Fruit fly (Drosophila melanogaster) whole organism, prepupa: ENCODE measurements around the gene CG11263.

ENCODE experiments used
- Blimp-1 ChIP-seq: fragments of 200-800 bp; sonication (Bioruptor generic); optimal IDR thresholded peaks from 3 replicates; lab custom pipeline; 2017; ENCODE audit warnings: missing biosample characterization, missing genetic modification characterization, mild to moderate bottlenecking, moderate library complexity, missing genetic modification reagents
- CG10631 ChIP-seq: fragments of 200-800 bp; sonication (Bioruptor generic); optimal IDR thresholded peaks from 2 replicates; lab custom pipeline; 2016; ENCODE audit warnings: missing biosample characterization, missing genetic modification characterization
- CG10669 ChIP-seq: fragments of 200-800 bp; sonication (Bioruptor generic); optimal IDR thresholded peaks from 3 replicates; lab custom pipeline; 2018; ENCODE audit warnings: missing biosample characterization, mild to moderate bottlenecking, missing genetic modification characterization, moderate library complexity
- CG16779 ChIP-seq: fragments of 200-800 bp; sonication (Bioruptor generic); optimal IDR thresholded peaks from 3 replicates; lab custom pipeline; 2017; ENCODE audit warnings: missing biosample characterization, mild to moderate bottlenecking, missing genetic modification characterization
- CG3032 ChIP-seq: fragments of 200-800 bp; optimal IDR thresholded peaks from 2 replicates; lab custom pipeline; 2019; ENCODE audit warnings: missing biosample characterization, mild to moderate bottlenecking, missing genetic modification characterization, moderate library complexity
- CG31627 ChIP-seq: fragments of 200-800 bp; sonication (Bioruptor generic); optimal IDR thresholded peaks from 3 replicates; lab custom pipeline; 2016; ENCODE audit warnings: missing biosample characterization, missing genetic modification characterization
- CG34406 ChIP-seq: fragments of 200-800 bp; sonication (Bioruptor generic); optimal IDR thresholded peaks from 3 replicates; lab custom pipeline; 2016; ENCODE audit warnings: missing biosample characterization, missing genetic modification characterization
- CG4318 ChIP-seq: fragments of 200-800 bp; sonication (Bioruptor generic); optimal IDR thresholded peaks from 3 replicates; lab custom pipeline; 2017; ENCODE audit warnings: missing biosample characterization, mild to moderate bottlenecking, missing genetic modification characterization
- CG6276 ChIP-seq: fragments of 200-800 bp; sonication (Bioruptor generic); optimal IDR thresholded peaks from 2 replicates; lab custom pipeline; 2017; ENCODE audit warnings: missing biosample characterization, mild to moderate bottlenecking, missing genetic modification characterization
- CG8632 ChIP-seq: fragments of 200-800 bp; sonication (Bioruptor generic); optimal IDR thresholded peaks from 3 replicates; lab custom pipeline; 2016; ENCODE audit warnings: missing biosample characterization, missing genetic modification characterization
- CG9139 ChIP-seq: fragments of 200-800 bp; sonication (Bioruptor generic); optimal IDR thresholded peaks from 3 replicates; lab custom pipeline; 2017; ENCODE audit warnings: missing biosample characterization, mild to moderate bottlenecking, missing genetic modification characterization
- Eip78C ChIP-seq: fragments of 200-800 bp; sonication (Bioruptor generic); peaks from one replicate; lab custom pipeline; 2016; ENCODE audit warnings: missing biosample characterization, missing genetic modification characterization
- Eip93F ChIP-seq: fragments of 200-800 bp; sonication (Bioruptor generic); optimal IDR thresholded peaks from 2 replicates; lab custom pipeline; 2016; ENCODE audit warnings: missing biosample characterization, mild to moderate bottlenecking, missing genetic modification characterization
- Ets21C ChIP-seq: fragments of 200-800 bp; sonication (Bioruptor generic); optimal IDR thresholded peaks from 3 replicates; lab custom pipeline; 2016; ENCODE audit warnings: missing biosample characterization, missing genetic modification characterization
- Gug ChIP-seq: fragments of 200-800 bp; sonication (Bioruptor generic); IDR thresholded peaks from 2 replicates; pipeline ENCODE4 v1.3.6; 2022; ENCODE audit warnings: missing biosample characterization, missing genetic modification characterization
- Hr39 ChIP-seq: fragments of 200-800 bp; sonication (Bioruptor generic); optimal IDR thresholded peaks from 2 replicates; lab custom pipeline; 2016; ENCODE audit warnings: missing biosample characterization, missing genetic modification characterization
- Lpt ChIP-seq: fragments of 200-800 bp; sonication (Bioruptor generic); optimal IDR thresholded peaks from 3 replicates; lab custom pipeline; 2016; ENCODE audit warnings: missing biosample characterization, missing genetic modification characterization
- OdsH ChIP-seq: fragments of 200-800 bp; sonication (Bioruptor generic); optimal IDR thresholded peaks from 3 replicates; lab custom pipeline; 2016; ENCODE audit warnings: missing biosample characterization, missing genetic modification characterization
- Smox ChIP-seq: fragments of 200-800 bp; sonication (Bioruptor generic); optimal IDR thresholded peaks from 3 replicates; lab custom pipeline; 2016; ENCODE audit warnings: missing biosample characterization, missing genetic modification characterization
- Sox102F ChIP-seq: fragments of 200-800 bp; sonication (Bioruptor generic); optimal IDR thresholded peaks from 2 replicates; lab custom pipeline; 2016; ENCODE audit warnings: missing biosample characterization, mild to moderate bottlenecking, missing genetic modification characterization
- Sox14 ChIP-seq: fragments of 200-800 bp; sonication (Bioruptor generic); optimal IDR thresholded peaks from 3 replicates; lab custom pipeline; 2016; ENCODE audit warnings: missing biosample characterization, missing genetic modification characterization
- Sox15 ChIP-seq: fragments of 200-800 bp; sonication (Bioruptor generic); optimal IDR thresholded peaks from 3 replicates; lab custom pipeline; 2016; ENCODE audit warnings: missing biosample characterization, missing genetic modification characterization
- achi ChIP-seq: fragments of 200-800 bp; sonication (Bioruptor generic); optimal IDR thresholded peaks from 3 replicates; lab custom pipeline; 2016; ENCODE audit warnings: missing biosample characterization, missing genetic modification characterization
- acj6 ChIP-seq: fragments of 200-800 bp; sonication (Bioruptor generic); optimal IDR thresholded peaks from 3 replicates; lab custom pipeline; 2016; ENCODE audit warnings: missing biosample characterization, missing genetic modification characterization
- cyc ChIP-seq: fragments of 200-800 bp; sonication (Bioruptor generic); optimal IDR thresholded peaks from 3 replicates; lab custom pipeline; 2016; ENCODE audit warnings: missing biosample characterization, missing genetic modification characterization
- esn ChIP-seq: fragments of 200-800 bp; sonication (Bioruptor generic); optimal IDR thresholded peaks from 2 replicates; lab custom pipeline; 2016; ENCODE audit warnings: missing biosample characterization, mild to moderate bottlenecking, missing genetic modification characterization, moderate library complexity
- fd59A ChIP-seq: fragments of 200-800 bp; sonication (Bioruptor generic); optimal IDR thresholded peaks from 2 replicates; lab custom pipeline; 2017; ENCODE audit warnings: missing biosample characterization, mild to moderate bottlenecking, missing genetic modification characterization, missing genetic modification reagents
- fd85E ChIP-seq: fragments of 200-800 bp; sonication (Bioruptor generic); optimal IDR thresholded peaks from 3 replicates; lab custom pipeline; 2016; ENCODE audit warnings: missing biosample characterization, missing genetic modification characterization
- fkh ChIP-seq: fragments of 200-800 bp; sonication (Bioruptor generic); optimal IDR thresholded peaks from 3 replicates; lab custom pipeline; 2017; ENCODE audit warnings: missing biosample characterization, mild to moderate bottlenecking, missing genetic modification characterization, moderate library complexity
- lz ChIP-seq: fragments of 200-800 bp; sonication (Bioruptor generic); optimal IDR thresholded peaks from 3 replicates; lab custom pipeline; 2016; ENCODE audit warnings: missing biosample characterization, missing genetic modification characterization
- net ChIP-seq: fragments of 200-800 bp; sonication (Bioruptor generic); optimal IDR thresholded peaks from 3 replicates; lab custom pipeline; 2016; ENCODE audit warnings: missing biosample characterization, missing genetic modification characterization
- svp ChIP-seq: fragments of 200-800 bp; sonication (Bioruptor generic); peaks from one replicate; lab custom pipeline; 2016; ENCODE audit warnings: missing biosample characterization, missing genetic modification characterization
- topi ChIP-seq: fragments of 200-800 bp; sonication (Bioruptor generic); optimal IDR thresholded peaks from 3 replicates; lab custom pipeline; 2016; ENCODE audit warnings: missing biosample characterization, missing genetic modification characterization
- vri ChIP-seq: fragments of 200-800 bp; sonication (Bioruptor generic); optimal IDR thresholded peaks from 3 replicates; lab custom pipeline; 2016; ENCODE audit warnings: missing biosample characterization, mild to moderate bottlenecking, missing genetic modification characterization

Gene CG11263

DNA sequence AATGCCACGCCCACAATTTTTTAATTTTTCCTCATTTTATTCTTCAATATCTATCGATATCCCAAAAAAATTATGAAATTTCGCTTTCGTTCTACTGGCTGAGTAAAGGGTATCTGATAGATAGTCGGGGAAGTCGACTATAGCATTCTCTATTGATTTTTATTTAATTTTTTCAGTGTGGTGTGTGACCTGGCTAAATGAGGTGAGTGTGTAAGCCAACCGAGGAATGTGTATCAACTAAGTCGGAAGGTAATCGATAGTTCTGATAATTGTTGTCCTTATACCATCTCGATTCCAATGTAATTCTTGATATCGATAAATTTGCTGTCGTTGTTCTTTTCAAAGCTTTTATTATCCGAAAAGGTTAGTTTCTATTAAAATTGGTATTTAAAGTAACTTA is at the start of gene CG11263:
CG11263 (plus strand) TSS at position 328 of the 400 bp plus-strand sequence.
- TF ChIP-seq achi (GFP tag; lab: Kevin White, UChicago), result no peak
- peak; percentile 28 for TF ChIP-seq OdsH (GFP tag; lab: Kevin White, UChicago)
- no peak for TF ChIP-seq CG6276 (GFP tag; lab: Kevin White, UChicago)
- peak; percentile 50 for TF ChIP-seq net (GFP tag; lab: Kevin White, UChicago)
- peak; percentile 31 for TF ChIP-seq Sox14
- TF ChIP-seq CG4318 (GFP tag; lab: Kevin White, UChicago), result peak; percentile 4
- TF ChIP-seq CG10631 (GFP tag; lab: Kevin White, UChicago), result peak; percentile 32
- peak; percentile 37 for TF ChIP-seq cyc (GFP tag; lab: Kevin White, UChicago)
- TF ChIP-seq Ets21C (GFP tag; lab: Kevin White, UChicago), result peak; percentile 14
- TF ChIP-seq CG10669, result no peak
- TF ChIP-seq Sox102F (GFP tag; lab: Kevin White, UChicago), result no peak
- TF ChIP-seq esn (GFP tag; lab: Kevin White, UChicago), result peak; percentile 32
- TF ChIP-seq CG16779 (tag; lab: Kevin White, UChicago), result no peak
- no peak for TF ChIP-seq fd85E (GFP tag; lab: Kevin White, UChicago)
- peak; percentile 43 for TF ChIP-seq lz
- peak; percentile 7 for TF ChIP-seq Sox15 (GFP tag; lab: Kevin White, UChicago)
- no peak for TF ChIP-seq CG3032
- peak; percentile 36 for TF ChIP-seq acj6
- TF ChIP-seq CG34406 (GFP tag; lab: Kevin White, UChicago), result peak; percentile 21
- no peak for TF ChIP-seq CG8632 (GFP tag; lab: Kevin White, UChicago)
- TF ChIP-seq Hr39 (GFP tag; lab: Kevin White, UChicago), result peak; percentile 48
- peak; percentile 52 for TF ChIP-seq topi (GFP tag; lab: Kevin White, UChicago)
- TF ChIP-seq CG9139 (GFP tag; lab: Kevin White, UChicago), result no peak
- TF ChIP-seq Blimp-1 (GFP tag; lab: Kevin White, UChicago), result no peak
- peak; percentile 40 for TF ChIP-seq CG31627 (GFP tag; lab: Kevin White, UChicago)
- TF ChIP-seq Lpt (GFP tag; lab: Kevin White, UChicago), result peak; percentile 12

DNA sequence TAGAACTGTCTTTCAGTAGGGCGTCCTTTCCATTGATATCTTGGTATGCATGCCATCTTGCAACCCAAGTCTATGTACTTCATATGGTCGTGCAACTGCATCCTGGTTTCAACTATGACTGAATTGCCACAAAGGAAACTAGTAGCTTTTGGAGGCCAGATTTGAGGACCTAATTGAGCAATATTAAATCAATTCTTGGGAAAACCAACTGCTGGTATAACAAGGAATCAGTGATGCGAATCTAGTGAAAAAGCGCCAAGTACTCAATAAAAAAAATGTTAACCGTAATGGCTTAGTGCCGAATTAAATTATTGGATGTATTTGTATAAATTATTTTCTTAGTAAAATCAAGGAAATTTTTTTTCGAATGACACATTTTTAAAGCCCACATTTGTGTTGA is 39.0 kb upstream of the CG11263 start, which contains the start of gene Or69a:
Or69a (minus strand) TSS at position 101 of the 400 bp plus-strand sequence.
- TF ChIP-seq OdsH (GFP tag; lab: Kevin White, UChicago), result no peak
- TF ChIP-seq Ets21C (GFP tag; lab: Kevin White, UChicago), result no peak
- no peak for TF ChIP-seq CG10669
- no peak for TF ChIP-seq fd59A (GFP tag; lab: Kevin White, UChicago)

DNA sequence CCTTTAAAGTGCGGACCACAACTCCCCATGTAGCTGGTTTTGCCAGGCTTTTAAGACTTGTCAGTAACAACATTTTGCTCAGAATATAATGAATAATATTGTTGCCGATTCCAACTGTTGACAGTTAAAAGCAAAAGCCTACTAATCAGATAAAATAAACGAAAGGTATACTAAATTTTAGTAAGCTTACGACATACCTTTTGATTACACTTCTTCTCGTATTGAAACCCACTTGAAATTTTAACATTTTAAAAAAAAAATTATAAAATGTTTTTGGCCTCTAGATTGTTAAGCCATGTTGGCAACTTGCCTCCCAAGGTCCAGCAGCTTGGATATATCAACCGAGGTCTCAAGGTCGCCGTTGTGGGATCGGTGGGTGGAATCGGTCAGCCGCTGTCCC is 34.4 kb upstream of the CG11263 start, which contains the start of the genes CG10748 and CG10749:
CG10748 (minus strand) TSS at position 101 of the 400 bp plus-strand sequence.
CG10749 (plus strand) TSS at position 216 of the 400 bp plus-strand sequence.
- TF ChIP-seq Smox (GFP tag; lab: Kevin White, UChicago), result no peak
- no peak for TF ChIP-seq CG34406 (GFP tag; lab: Kevin White, UChicago)
- no peak for TF ChIP-seq Gug (GFP tag; lab: Robert Waterston, UW)

DNA sequence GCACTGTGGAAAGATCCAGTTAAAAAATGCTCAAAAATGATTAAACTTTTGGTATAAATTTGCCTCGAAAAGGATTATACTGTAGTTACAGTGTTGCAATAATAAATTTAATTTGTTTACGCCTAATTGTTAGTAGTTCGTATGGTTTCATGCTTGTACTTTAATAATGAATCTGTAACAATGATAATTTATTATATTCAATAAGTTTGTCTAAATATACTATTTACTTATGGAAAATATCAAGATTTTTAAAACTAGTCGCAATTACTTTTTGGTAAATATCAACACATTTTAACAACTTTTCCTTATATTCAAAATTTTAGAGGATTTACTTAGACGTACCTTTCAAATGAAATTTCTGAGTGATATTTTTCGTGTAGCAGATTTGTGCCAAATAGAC is 11.8 kb upstream of the CG11263 start, which contains the start of gene CG11262:
CG11262 (plus strand) TSS at position 301 of the 400 bp plus-strand sequence.
- no peak for TF ChIP-seq Blimp-1 (GFP tag; lab: Kevin White, UChicago)
- TF ChIP-seq vri (GFP tag; lab: Kevin White, UChicago), result no peak
- no peak for TF ChIP-seq Eip93F (GFP tag; lab: Kevin White, UChicago)
- TF ChIP-seq fkh, result no peak
- TF ChIP-seq svp (GFP tag; lab: Kevin White, UChicago), result peak; percentile 10

DNA sequence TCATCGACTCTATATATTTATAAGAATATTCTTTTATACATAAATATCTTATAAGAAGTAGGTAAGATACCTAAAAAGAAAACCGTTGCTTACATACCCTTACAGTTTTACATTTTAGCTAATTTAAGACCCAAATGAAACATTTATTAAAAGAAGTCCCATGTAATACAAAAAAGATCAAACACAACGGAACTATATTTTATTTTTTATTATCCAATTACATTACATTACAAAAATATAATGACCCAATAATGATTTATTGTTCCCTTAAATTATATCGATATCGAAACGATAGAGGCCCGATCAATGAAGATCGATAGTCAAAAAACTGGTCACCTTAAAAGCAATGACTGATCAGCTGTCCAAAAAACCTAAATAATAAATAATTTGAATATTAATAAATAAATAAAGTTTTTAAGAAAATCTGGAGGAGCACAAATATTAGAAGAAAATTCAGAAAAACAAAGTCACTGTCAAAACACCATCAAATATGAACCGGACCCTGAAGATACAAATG is 1.4 kb downstream of the CG11263 start:
- TF ChIP-seq OdsH (GFP tag; lab: Kevin White, UChicago) (peak; percentile 7), Ets21C (GFP tag; lab: Kevin White, UChicago) (no peak), Eip78C (GFP tag; lab: Kevin White, UChicago) (peak; percentile 8)
